Fruit fly (Drosophila melanogaster) whole organism, embryonic: ENCODE data around the gene CG7497.
A peak's percentile ranks its signal among the peaks of the same experiment; 100 is the strongest.

Experiments
- ATbp ChIP-seq: fragments of 200-800 bp; sonication (Bioruptor generic); optimal IDR thresholded peaks from 2 replicates; lab custom pipeline; 2017; ENCODE audit warnings: missing biosample characterization, mild to moderate bottlenecking, missing genetic modification characterization, missing genetic modification reagents
- Ada2b ChIP-seq: fragments of 200-800 bp; sonication (Bioruptor generic); IDR thresholded peaks from 2 replicates; pipeline ENCODE4 v1.3.6; 2022; ENCODE audit warnings: missing biosample characterization, missing genetic modification characterization
- Adf1 ChIP-seq: fragments of 200-800 bp; sonication (Bioruptor generic); IDR thresholded peaks from 2 replicates; pipeline ENCODE4 v1.3.6; 2022; ENCODE audit warnings: missing biosample characterization, missing genetic modification characterization
- Asciz ChIP-seq: fragments of 200-800 bp; sonication (Bioruptor generic); optimal IDR thresholded peaks from 2 replicates; lab custom pipeline; 2017; ENCODE audit warnings: missing biosample characterization, mild to moderate bottlenecking, missing genetic modification characterization, missing genetic modification reagents
- Blimp-1 ChIP-seq: fragments of 200-800 bp; sonication (Bioruptor generic); optimal IDR thresholded peaks from 3 replicates; lab custom pipeline; 2018; ENCODE audit warnings: missing biosample characterization, missing genetic modification characterization, mild to moderate bottlenecking, moderate library complexity, missing genetic modification reagents
- CG10431 ChIP-seq: fragments of 200-800 bp; sonication (Bioruptor generic); optimal IDR thresholded peaks from 3 replicates; lab custom pipeline; 2018; ENCODE audit warnings: missing biosample characterization, mild to moderate bottlenecking, missing genetic modification characterization
- CG10959 ChIP-seq: fragments of 200-800 bp; sonication (Bioruptor generic); IDR thresholded peaks from 2 replicates; pipeline ENCODE4 v1.3.6; 2022; ENCODE audit warnings: missing biosample characterization, missing genetic modification characterization
- CG15269 ChIP-seq: fragments of 200-800 bp; sonication (Bioruptor generic); optimal IDR thresholded peaks from 2 replicates; lab custom pipeline; 2018; ENCODE audit warnings: missing biosample characterization, mild to moderate bottlenecking, missing genetic modification characterization, moderate library complexity
- CG17328 ChIP-seq: fragments of 200-800 bp; sonication (Bioruptor generic); IDR thresholded peaks from 2 replicates; pipeline ENCODE4 v1.3.6; 2022; ENCODE audit warnings: missing biosample characterization, missing genetic modification characterization
- CG4360 ChIP-seq: fragments of 200-800 bp; sonication (Bioruptor generic); IDR thresholded peaks from 2 replicates; pipeline ENCODE4 v1.3.6; 2022; ENCODE audit warnings: missing biosample characterization, missing genetic modification characterization
- CG6175 ChIP-seq: fragments of 200-800 bp; sonication (Bioruptor generic); IDR thresholded peaks from 3 replicates; pipeline ENCODE4 v1.3.6; 2022; ENCODE audit warnings: missing biosample characterization, missing genetic modification characterization
- CG6689 ChIP-seq: fragments of 200-800 bp; sonication (Bioruptor generic); IDR thresholded peaks from 2 replicates; pipeline ENCODE4 v1.3.6; 2022; ENCODE audit warnings: missing biosample characterization, missing genetic modification characterization
- CG9932 ChIP-seq: fragments of 200-800 bp; sonication (Bioruptor generic); IDR thresholded peaks from 2 replicates; pipeline ENCODE4 v1.3.6; 2022; ENCODE audit warnings: missing biosample characterization, missing genetic modification characterization
- Deaf1 ChIP-seq: fragments of 200-800 bp; optimal IDR thresholded peaks from 3 replicates; lab custom pipeline; 2019; ENCODE audit warnings: missing biosample characterization, mild to moderate bottlenecking, missing genetic modification characterization, moderate library complexity
- Drgx ChIP-seq: fragments of 200-800 bp; sonication (Bioruptor generic); IDR thresholded peaks from 2 replicates; pipeline ENCODE4 v1.3.6; 2022; ENCODE audit warnings: missing biosample characterization, missing genetic modification characterization
- Eip74EF ChIP-seq, 2 experiments: fragments of 200-800 bp in 1 of 2; fragments of >200 bp in 1 of 2; sonication (Bioruptor generic) in 1 of 2; optimal IDR thresholded peaks; 2 replicates each; lab custom pipeline; 2017 to 2019; ENCODE audit warnings: missing biosample characterization in 2 of 2, missing genetic modification characterization in 2 of 2, mild to moderate bottlenecking in 1 of 2, moderate library complexity in 1 of 2
- Hr39 ChIP-seq: fragments of >200 bp; optimal IDR thresholded peaks from 2 replicates; lab custom pipeline; 2017
- Med ChIP-seq: fragments of 200-800 bp; sonication (Bioruptor generic); peaks from one replicate; lab custom pipeline; 2016; ENCODE audit warnings: missing biosample characterization, missing genetic modification characterization, mild to moderate bottlenecking, inconsistent platforms, moderate library complexity
- Nf-YC ChIP-seq: fragments of 200-800 bp; optimal IDR thresholded peaks from 3 replicates; lab custom pipeline; 2019; ENCODE audit warnings: missing biosample characterization, mild to moderate bottlenecking, missing genetic modification characterization, moderate library complexity
- Oaz ChIP-seq: fragments of 200-800 bp; sonication (Bioruptor generic); IDR thresholded peaks from 2 replicates; pipeline ENCODE4 v1.3.6; 2022; ENCODE audit warnings: missing biosample characterization, missing genetic modification characterization
- Sox100B ChIP-seq: fragments of 200-800 bp; sonication (Bioruptor generic); optimal IDR thresholded peaks from 3 replicates; lab custom pipeline; 2018; ENCODE audit warnings: missing biosample characterization, mild to moderate bottlenecking, missing genetic modification characterization
- Trl ChIP-seq, 3 experiments: fragments of >200 bp in 2 of 3; fragments of 200-800 bp in 1 of 3; sonication (Bioruptor generic) in 1 of 3; optimal IDR thresholded peaks; 2 replicates in 1 of 3; 3 replicates in 2 of 3; lab custom pipeline; 2016 to 2017; ENCODE audit warnings: missing biosample characterization in 1 of 3, missing genetic modification characterization in 1 of 3
- Vsx1 ChIP-seq: fragments of 200-800 bp; sonication (Bioruptor generic); optimal IDR thresholded peaks from 2 replicates; lab custom pipeline; 2017; ENCODE audit warnings: missing biosample characterization, mild to moderate bottlenecking, missing genetic modification characterization, missing genetic modification reagents
- ara ChIP-seq: fragments of 200-800 bp; sonication (Bioruptor generic); IDR thresholded peaks from 2 replicates; pipeline ENCODE4 v1.3.6; 2022; ENCODE audit warnings: missing biosample characterization, missing genetic modification characterization
- ato ChIP-seq: fragments of 200-800 bp; sonication (Bioruptor generic); IDR thresholded peaks from 2 replicates; pipeline ENCODE4 v1.3.6; 2022; ENCODE audit warnings: missing biosample characterization, missing genetic modification characterization; ENCODE audit not compliant: partially characterized antibody
- cg ChIP-seq: fragments of 200-800 bp; sonication (Bioruptor generic); optimal IDR thresholded peaks from 3 replicates; lab custom pipeline; 2019; ENCODE audit warnings: missing biosample characterization, mild to moderate bottlenecking, missing genetic modification characterization, moderate library complexity
- crc ChIP-seq: fragments of 200-800 bp; sonication (Bioruptor generic); optimal IDR thresholded peaks from 2 replicates; lab custom pipeline; 2016; ENCODE audit warnings: missing biosample characterization, missing genetic modification characterization
- crol ChIP-seq: fragments of 200-800 bp; sonication (Bioruptor generic); IDR thresholded peaks from 2 replicates; pipeline ENCODE4 v1.3.6; 2022; ENCODE audit warnings: missing biosample characterization, missing genetic modification characterization
- dm ChIP-seq: fragments of 200-800 bp; sonication (Bioruptor generic); optimal IDR thresholded peaks from 3 replicates; lab custom pipeline; 2016; ENCODE audit warnings: missing biosample characterization, missing genetic modification characterization
- emc ChIP-seq: fragments of 200-800 bp; sonication (Bioruptor generic); optimal IDR thresholded peaks from 2 replicates; lab custom pipeline; 2016; ENCODE audit warnings: missing biosample characterization, missing genetic modification characterization
- gce ChIP-seq: fragments of 200-800 bp; sonication (Bioruptor generic); IDR thresholded peaks from 3 replicates; pipeline ENCODE4 v1.3.6; 2022; ENCODE audit warnings: missing biosample characterization, missing genetic modification characterization
- gcm ChIP-seq: fragments of 200-800 bp; sonication (Bioruptor generic); optimal IDR thresholded peaks from 2 replicates; lab custom pipeline; 2019; ENCODE audit warnings: missing biosample characterization, mild to moderate bottlenecking, missing genetic modification characterization, moderate library complexity
- gcm2 ChIP-seq: fragments of 200-800 bp; sonication (Bioruptor generic); optimal IDR thresholded peaks from 2 replicates; lab custom pipeline; 2016; ENCODE audit warnings: missing biosample characterization, missing genetic modification characterization
- gsb ChIP-seq: fragments of 200-800 bp; sonication (Bioruptor generic); IDR thresholded peaks from 2 replicates; pipeline ENCODE4 v1.3.6; 2022; ENCODE audit warnings: missing biosample characterization, missing genetic modification characterization
- ken ChIP-seq: fragments of 200-800 bp; sonication (Bioruptor generic); IDR thresholded peaks from 3 replicates; pipeline ENCODE4 v1.3.6; 2022; ENCODE audit warnings: missing biosample characterization, missing genetic modification characterization
- lilli ChIP-seq: fragments of 200-800 bp; sonication (Bioruptor generic); optimal IDR thresholded peaks from 3 replicates; lab custom pipeline; 2016; ENCODE audit warnings: missing biosample characterization, missing genetic modification characterization
- lmd ChIP-seq: fragments of 200-800 bp; sonication (Bioruptor generic); IDR thresholded peaks from 2 replicates; pipeline ENCODE4 v1.3.6; 2022; ENCODE audit warnings: missing biosample characterization, missing genetic modification characterization
- mld ChIP-seq: fragments of 200-800 bp; sonication (Bioruptor generic); IDR thresholded peaks from 3 replicates; pipeline ENCODE4 v1.3.6; 2022; ENCODE audit warnings: missing biosample characterization, missing genetic modification characterization; ENCODE audit not compliant: partially characterized antibody
- pita ChIP-seq: fragments of 200-800 bp; sonication (Bioruptor generic); optimal IDR thresholded peaks from 2 replicates; lab custom pipeline; 2017; ENCODE audit warnings: missing biosample characterization, mild to moderate bottlenecking, missing genetic modification characterization
- pnt ChIP-seq: fragments of 200-800 bp; sonication (Bioruptor generic); optimal IDR thresholded peaks from 3 replicates; lab custom pipeline; 2016; ENCODE audit warnings: missing biosample characterization, missing genetic modification characterization
- ranshi ChIP-seq: fragments of 200-800 bp; sonication (Bioruptor generic); IDR thresholded peaks from 2 replicates; pipeline ENCODE4 v1.3.6; 2022; ENCODE audit warnings: missing biosample characterization, missing genetic modification characterization
- ro ChIP-seq: fragments of 200-800 bp; sonication (Bioruptor generic); IDR thresholded peaks from 2 replicates; pipeline ENCODE4 v1.3.6; 2022; ENCODE audit warnings: missing biosample characterization, missing genetic modification characterization
- scrt ChIP-seq: fragments of 200-800 bp; sonication (Bioruptor generic); optimal IDR thresholded peaks from 2 replicates; lab custom pipeline; 2018; ENCODE audit warnings: missing biosample characterization, mild to moderate bottlenecking, missing genetic modification characterization, moderate library complexity
- stc ChIP-seq: fragments of 200-800 bp; sonication (Bioruptor generic); IDR thresholded peaks from 2 replicates; pipeline ENCODE4 v1.3.6; 2022; ENCODE audit warnings: missing biosample characterization, missing genetic modification characterization
- tna ChIP-seq: fragments of 200-800 bp; sonication (Bioruptor generic); IDR thresholded peaks from 2 replicates; pipeline ENCODE4 v1.3.6; 2022; ENCODE audit warnings: missing biosample characterization, missing genetic modification characterization; ENCODE audit not compliant: partially characterized antibody
- vvl ChIP-seq: fragments of 200-800 bp; sonication (Bioruptor generic); IDR thresholded peaks from 2 replicates; pipeline ENCODE4 v1.3.6; 2022; ENCODE audit warnings: missing biosample characterization, missing genetic modification characterization

The CG7497 gene

dm6 chr3L:17633142-17633541 lies at the start of gene CG7497:
CG7497 (plus strand) TSS chr3L:17633449.
- no peak for TF ChIP-seq lilli
- 0 out of 3 replicates have a peak, but pooled peaks have one; percentile 4 for TF ChIP-seq gce (GFP tag; lab: Robert Waterston, UW)
- TF ChIP-seq CG9932 (GFP tag; lab: Robert Waterston, UW): no peak
- 0 out of 2 replicates have a peak, but pooled peaks have one; percentile 28 for TF ChIP-seq stc (GFP tag; lab: Robert Waterston, UW)
- 0 out of 2 replicates have a peak, but pooled peaks have one; percentile 9 for TF ChIP-seq CG17328 (GFP tag; lab: Robert Waterston, UW)
- no peak for TF ChIP-seq Sox100B (GFP tag; lab: Kevin White, UChicago)
- 0 out of 2 replicates have a peak, but pooled peaks have one; percentile 7 for TF ChIP-seq CG6689 (GFP tag; lab: Robert Waterston, UW)
- TF ChIP-seq CG10431 (GFP tag; lab: Kevin White, UChicago): no peak
- TF ChIP-seq Oaz: 0 out of 2 replicates have a peak, but pooled peaks have one; percentile 18
- TF ChIP-seq dm (GFP tag; lab: Kevin White, UChicago): no peak
- 0 out of 2 replicates have a peak, but pooled peaks have one; percentile 19 for TF ChIP-seq ara (GFP tag; lab: Robert Waterston, UW)
- 0 out of 2 replicates have a peak, but pooled peaks have one; percentile 6 for TF ChIP-seq lmd (GFP tag; lab: Robert Waterston, UW)
- TF ChIP-seq ranshi (GFP tag; lab: Robert Waterston, UW): peak; percentile 35
- peak; percentile 47; the same call in 1 of the 2 replicates for TF ChIP-seq vvl (GFP tag; lab: Robert Waterston, UW)
- TF ChIP-seq ro: no peak
- TF ChIP-seq Ada2b (GFP tag; lab: Robert Waterston, UW): no peak
- peak; percentile 58 for TF ChIP-seq Med (GFP tag; lab: Kevin White, UChicago)
- TF ChIP-seq CG4360: no peak
- TF ChIP-seq Hr39 (lab: Kevin White, UChicago): no peak
- peak; percentile 93 for TF ChIP-seq Deaf1 (tag; lab: Kevin White, UChicago)
- TF ChIP-seq gsb (GFP tag; lab: Robert Waterston, UW): 0 out of 2 replicates have a peak, but pooled peaks have one; percentile 25
- TF ChIP-seq Drgx (GFP tag; lab: Robert Waterston, UW): peak; percentile 46; the same call in 1 of the 2 replicates
- 0 out of 3 replicates have a peak, but pooled peaks have one; percentile 48 for TF ChIP-seq CG6175 (GFP tag; lab: Robert Waterston, UW)
- TF ChIP-seq pita: no peak
- TF ChIP-seq ATbp (GFP tag; lab: Kevin White, UChicago): no peak
- 0 out of 2 replicates have a peak, but pooled peaks have one; percentile 19 for TF ChIP-seq ato (GFP tag; lab: Robert Waterston, UW)
- TF ChIP-seq scrt (GFP tag; lab: Kevin White, UChicago): peak; percentile 52

dm6 chr3L:17584718-17585117 lies 48.5 kb upstream of the CG7497 start:
- TF ChIP-seq tna (GFP tag; lab: Robert Waterston, UW) (0 out of 2 replicates have a peak, but pooled peaks have one; percentile 20), Vsx1 (GFP tag; lab: Kevin White, UChicago) (no peak), crc (no peak), CG10959 (GFP tag; lab: Robert Waterston, UW) (no peak), Asciz (GFP tag; lab: Kevin White, UChicago) (no peak), gcm2 (GFP tag; lab: Kevin White, UChicago) (no peak), Eip74EF (GFP tag; optimal IDR thresholded peaks at IDR 0.05; lab: Kevin White, UChicago) (peak in 1 of 2 experiments; percentile 15), mld (GFP tag; lab: Robert Waterston, UW) (0 out of 3 replicates have a peak, but pooled peaks have one; percentile 21), Adf1 (GFP tag; lab: Robert Waterston, UW) (peak; percentile 75), ken (0 out of 3 replicates have a peak, but pooled peaks have one; percentile 22), pnt (GFP tag; lab: Kevin White, UChicago) (no peak), emc (GFP tag; lab: Kevin White, UChicago) (no peak), Trl (optimal IDR thresholded peaks at IDR 0.05; lab: Kevin White, UChicago) (no peak), Trl (GFP tag; optimal IDR thresholded peaks at IDR 0.05; lab: Kevin White, UChicago) (no peak), crol (GFP tag; lab: Robert Waterston, UW) (peak; percentile 89), cg (peak; percentile 56), Nf-YC (tag; lab: Kevin White, UChicago) (no peak), Blimp-1 (peak; percentile 35), gcm (GFP tag; lab: Kevin White, UChicago) (no peak), CG15269 (tag; lab: Kevin White, UChicago) (no peak)
- TF ChIP-seq, all 482 proteins: peak for 8
